Fruit fly (Drosophila melanogaster) whole organism, embryonic: Measurements from ENCODE around the gene CG15764.
A peak's percentile ranks its signal among the peaks of the same experiment; 100 is the strongest.

Experiments used
- Atf-2 ChIP-seq: fragments of 200-800 bp; sonication (Bioruptor generic); optimal IDR thresholded peaks from 2 replicates; lab custom pipeline; 2016; ENCODE audit warnings: missing biosample characterization, missing genetic modification characterization
- Awh ChIP-seq: fragments of 200-800 bp; sonication (Bioruptor generic); IDR thresholded peaks from 2 replicates; pipeline ENCODE4, ENCODE4 v1.3.6; 2022; ENCODE audit warnings: missing biosample characterization, missing genetic modification characterization
- Bgb ChIP-seq: fragments of 200-800 bp; sonication (Bioruptor generic); IDR thresholded peaks from 2 replicates; pipeline ENCODE4 v1.3.6; 2022; ENCODE audit warnings: missing biosample characterization, missing genetic modification characterization; ENCODE audit not compliant: partially characterized antibody
- CG14014 ChIP-seq: fragments of 200-800 bp; sonication (Bioruptor generic); IDR thresholded peaks from 2 replicates; pipeline ENCODE4 v1.3.6; 2022; ENCODE audit warnings: missing biosample characterization, missing genetic modification characterization
- CG17829 ChIP-seq: fragments of 200-800 bp; optimal IDR thresholded peaks from 2 replicates; lab custom pipeline; 2019; ENCODE audit warnings: missing biosample characterization, mild to moderate bottlenecking, missing genetic modification characterization, moderate library complexity
- CG30403 ChIP-seq: fragments of 200-800 bp; sonication (Bioruptor generic); optimal IDR thresholded peaks from 3 replicates; lab custom pipeline; 2016; ENCODE audit warnings: missing biosample characterization, missing genetic modification characterization
- CG31224 ChIP-seq: fragments of 200-800 bp; sonication (Bioruptor generic); IDR thresholded peaks from 2 replicates; pipeline ENCODE4 v1.3.6; 2022; ENCODE audit warnings: missing biosample characterization, missing genetic modification characterization
- CG31388 ChIP-seq: fragments of 200-800 bp; sonication (Bioruptor generic); optimal IDR thresholded peaks from 2 replicates; lab custom pipeline; 2016; ENCODE audit warnings: missing biosample characterization, missing genetic modification characterization
- CG32532 ChIP-seq: fragments of 200-800 bp; sonication (Bioruptor generic); IDR thresholded peaks from 2 replicates; pipeline ENCODE4 v1.3.6; 2022; ENCODE audit warnings: missing biosample characterization, missing genetic modification characterization
- CG33557 ChIP-seq: fragments of 200-800 bp; sonication (Bioruptor generic); optimal IDR thresholded peaks from 2 replicates; lab custom pipeline; 2019; ENCODE audit warnings: missing biosample characterization, mild to moderate bottlenecking, missing genetic modification characterization, moderate library complexity
- CG4820 ChIP-seq: fragments of 200-800 bp; sonication (Bioruptor generic); optimal IDR thresholded peaks from 3 replicates; lab custom pipeline; 2016; ENCODE audit warnings: missing biosample characterization, missing genetic modification characterization
- CG6689 ChIP-seq: fragments of 200-800 bp; sonication (Bioruptor generic); IDR thresholded peaks from 2 replicates; pipeline ENCODE4 v1.3.6; 2022; ENCODE audit warnings: missing biosample characterization, missing genetic modification characterization
- CG7271 ChIP-seq: fragments of 200-800 bp; sonication (Bioruptor generic); optimal IDR thresholded peaks from 2 replicates; lab custom pipeline; 2018; ENCODE audit warnings: missing biosample characterization, mild to moderate bottlenecking, missing genetic modification characterization, moderate library complexity
- CG7963 ChIP-seq: fragments of 200-800 bp; sonication (Bioruptor generic); IDR thresholded peaks from 3 replicates; pipeline ENCODE4 v1.3.6; 2022; ENCODE audit warnings: missing biosample characterization, missing genetic modification characterization; ENCODE audit not compliant: partially characterized antibody
- CG8478 ChIP-seq: fragments of >200 bp; optimal IDR thresholded peaks from 2 replicates; lab custom pipeline; 2018
- CG8765 ChIP-seq: fragments of 200-800 bp; sonication (Bioruptor generic); IDR thresholded peaks from 2 replicates; pipeline ENCODE4 v1.3.6; 2022; ENCODE audit warnings: missing biosample characterization, missing genetic modification characterization
- CoRest ChIP-seq: fragments of 200-800 bp; sonication (Bioruptor generic); optimal IDR thresholded peaks from 3 replicates; lab custom pipeline; 2018; ENCODE audit warnings: missing biosample characterization, mild to moderate bottlenecking, missing genetic modification characterization, moderate library complexity
- Dek ChIP-seq: fragments of 200-800 bp; sonication (Bioruptor generic); optimal IDR thresholded peaks from 3 replicates; lab custom pipeline; 2019; ENCODE audit warnings: missing biosample characterization, mild to moderate bottlenecking, missing genetic modification characterization, moderate library complexity
- E2f1 ChIP-seq: fragments of 200-800 bp; sonication (Bioruptor generic); IDR thresholded peaks from 2 replicates; pipeline ENCODE4 v1.3.6; 2022; ENCODE audit warnings: missing biosample characterization, missing genetic modification characterization
- Ets65A ChIP-seq: fragments of 200-800 bp; sonication (Bioruptor generic); peaks from one replicate; lab custom pipeline; 2016; ENCODE audit warnings: missing biosample characterization, missing genetic modification characterization
- Ets97D ChIP-seq: fragments of 200-800 bp; sonication (Bioruptor generic); optimal IDR thresholded peaks from 3 replicates; lab custom pipeline; 2016; ENCODE audit warnings: missing biosample characterization, missing genetic modification characterization
- H2.0 ChIP-seq: fragments of 200-800 bp; sonication (Bioruptor generic); IDR thresholded peaks from 2 replicates; pipeline ENCODE4 v1.3.6; 2022; ENCODE audit warnings: missing biosample characterization, missing genetic modification characterization
- Hey ChIP-seq: fragments of 200-800 bp; sonication (Bioruptor generic); optimal IDR thresholded peaks from 3 replicates; lab custom pipeline; 2018; ENCODE audit warnings: missing biosample characterization, mild to moderate bottlenecking, missing genetic modification characterization
- Neu2 ChIP-seq: fragments of 200-800 bp; sonication (Bioruptor generic); optimal IDR thresholded peaks from 3 replicates; lab custom pipeline; 2016; ENCODE audit warnings: missing biosample characterization, missing genetic modification characterization, borderline replicate concordance
- Nf-YB ChIP-seq: fragments of 200-800 bp; sonication (Bioruptor generic); optimal IDR thresholded peaks from 3 replicates; lab custom pipeline; 2019; ENCODE audit warnings: missing biosample characterization, mild to moderate bottlenecking, missing genetic modification characterization, moderate library complexity
- Side ChIP-seq: fragments of 200-800 bp; sonication (Bioruptor generic); optimal IDR thresholded peaks from 2 replicates; lab custom pipeline; 2016; ENCODE audit warnings: missing biosample characterization, missing genetic modification characterization
- Six4 ChIP-seq: fragments of 200-800 bp; sonication (Bioruptor generic); optimal IDR thresholded peaks from 2 replicates; lab custom pipeline; 2016; ENCODE audit warnings: missing biosample characterization, missing genetic modification characterization
- Sry-δ ChIP-seq: fragments of 200-800 bp; sonication (Bioruptor generic); optimal IDR thresholded peaks from 2 replicates; lab custom pipeline; 2016; ENCODE audit warnings: missing biosample characterization, missing genetic modification characterization
- Trl ChIP-seq, 3 experiments: fragments of >200 bp in 2 of 3; fragments of 200-800 bp in 1 of 3; sonication (Bioruptor generic) in 1 of 3; optimal IDR thresholded peaks; 2 replicates in 1 of 3; 3 replicates in 2 of 3; lab custom pipeline; 2016 to 2017; ENCODE audit warnings: missing biosample characterization in 1 of 3, missing genetic modification characterization in 1 of 3
- Usf ChIP-seq: fragments of 200-800 bp; sonication (Bioruptor generic); optimal IDR thresholded peaks from 2 replicates; lab custom pipeline; 2017; ENCODE audit warnings: missing genotype, missing biosample characterization, missing genetic modification characterization
- chinmo ChIP-seq: fragments of 200-800 bp; sonication (Bioruptor generic); IDR thresholded peaks from 4 replicates; pipeline ENCODE4 v1.3.6; 2022; ENCODE audit warnings: missing biosample characterization, missing genetic modification characterization; ENCODE audit not compliant: partially characterized antibody
- corto ChIP-seq: fragments of 200-800 bp; sonication (Bioruptor generic); optimal IDR thresholded peaks from 2 replicates; lab custom pipeline; 2016; ENCODE audit warnings: missing biosample characterization, mild to moderate bottlenecking, missing genetic modification characterization, moderate library complexity
- eve ChIP-seq, 2 experiments: fragments of >200 bp; optimal IDR thresholded peaks; 2 replicates each; lab custom pipeline; 2017; ENCODE audit warnings: missing biosample characterization in 2 of 2, missing genetic modification characterization in 2 of 2
- fd102C ChIP-seq: fragments of 200-800 bp; sonication (Bioruptor generic); optimal IDR thresholded peaks from 2 replicates; lab custom pipeline; 2018; ENCODE audit warnings: missing biosample characterization, mild to moderate bottlenecking, missing genetic modification characterization, moderate library complexity
- fru ChIP-seq: fragments of >200 bp; optimal IDR thresholded peaks from 2 replicates; lab custom pipeline; 2017
- grau ChIP-seq: fragments of 200-800 bp; optimal IDR thresholded peaks from 3 replicates; lab custom pipeline; 2019; ENCODE audit warnings: missing biosample characterization, mild to moderate bottlenecking, missing genetic modification characterization, moderate library complexity
- jing ChIP-seq: fragments of 200-800 bp; sonication (Bioruptor generic); optimal IDR thresholded peaks from 2 replicates; lab custom pipeline; 2018; ENCODE audit warnings: missing biosample characterization, mild to moderate bottlenecking, missing genetic modification characterization
- kni ChIP-seq: fragments of 200-800 bp; sonication (Bioruptor generic); optimal IDR thresholded peaks from 3 replicates; lab custom pipeline; 2017; ENCODE audit warnings: mild to moderate bottlenecking, missing biosample characterization, missing genetic modification reagents, missing genetic modification characterization
- lilli ChIP-seq: fragments of 200-800 bp; sonication (Bioruptor generic); optimal IDR thresholded peaks from 3 replicates; lab custom pipeline; 2016; ENCODE audit warnings: missing biosample characterization, missing genetic modification characterization
- lov ChIP-seq, 2 experiments: fragments of 200-800 bp in 1 of 2; fragments of >200 bp in 1 of 2; sonication (Bioruptor generic) in 1 of 2; IDR thresholded peaks in 1 of 2; optimal IDR thresholded peaks in 1 of 2; 2 replicates in 1 of 2; 3 replicates in 1 of 2; pipeline versions ENCODE4 v1.3.6 to Lab custom; 2017 to 2022; ENCODE audit warnings: missing biosample characterization in 1 of 2, missing genetic modification characterization in 1 of 2
- mam ChIP-seq: fragments of 200-800 bp; sonication (Bioruptor generic); optimal IDR thresholded peaks from 3 replicates; lab custom pipeline; 2016; ENCODE audit warnings: missing biosample characterization, missing genetic modification characterization
- nerfin-2 ChIP-seq: fragments of 200-800 bp; sonication (Bioruptor generic); IDR thresholded peaks from 2 replicates; pipeline ENCODE4 v1.3.6; 2022; ENCODE audit warnings: missing biosample characterization, missing genetic modification characterization; ENCODE audit not compliant: partially characterized antibody
- pan ChIP-seq, 4 experiments: fragments of >200 bp in 3 of 4; fragments of 200-800 bp in 1 of 4; sonication (Bioruptor generic) in 1 of 4; optimal IDR thresholded peaks in 3 of 4; IDR thresholded peaks in 1 of 4; 2 replicates each; pipeline versions ENCODE4 v1.3.6 to Lab custom; 2017 to 2022; ENCODE audit warnings: missing biosample characterization in 2 of 4, missing genetic modification characterization in 2 of 4, mixed read lengths in 1 of 4
- pb ChIP-seq: fragments of 200-800 bp; sonication (Bioruptor generic); optimal IDR thresholded peaks from 3 replicates; lab custom pipeline; 2016; ENCODE audit warnings: missing biosample characterization, missing genetic modification characterization
- repo ChIP-seq: fragments of 200-800 bp; sonication (Bioruptor generic); optimal IDR thresholded peaks from 2 replicates; lab custom pipeline; 2016; ENCODE audit warnings: missing biosample characterization, missing genetic modification characterization
- sens-2 ChIP-seq: fragments of 200-800 bp; sonication (Bioruptor generic); IDR thresholded peaks from 2 replicates; pipeline ENCODE4 v1.3.6; 2022; ENCODE audit warnings: missing biosample characterization, missing genetic modification characterization
- sima ChIP-seq: fragments of 200-800 bp; sonication (Bioruptor generic); optimal IDR thresholded peaks from 2 replicates; lab custom pipeline; 2016; ENCODE audit warnings: missing biosample characterization, missing genetic modification characterization
- usp ChIP-seq: fragments of >200 bp; optimal IDR thresholded peaks from 2 replicates; lab custom pipeline; 2017; ENCODE audit warnings: missing biosample characterization, missing genetic modification characterization
- wek ChIP-seq: fragments of 200-800 bp; sonication (Bioruptor generic); optimal IDR thresholded peaks from 3 replicates; lab custom pipeline; 2018; ENCODE audit warnings: missing biosample characterization, mild to moderate bottlenecking, missing genetic modification characterization, moderate library complexity
- wor ChIP-seq: fragments of 200-800 bp; sonication (Bioruptor generic); IDR thresholded peaks from 2 replicates; pipeline ENCODE4 v1.3.6; 2022; ENCODE audit warnings: missing biosample characterization, missing genetic modification characterization
- zfh2 ChIP-seq: fragments of 200-800 bp; sonication (Bioruptor generic); optimal IDR thresholded peaks from 2 replicates; lab custom pipeline; 2016; ENCODE audit warnings: missing biosample characterization, missing genetic modification characterization

The CG15764 gene

DNA sequence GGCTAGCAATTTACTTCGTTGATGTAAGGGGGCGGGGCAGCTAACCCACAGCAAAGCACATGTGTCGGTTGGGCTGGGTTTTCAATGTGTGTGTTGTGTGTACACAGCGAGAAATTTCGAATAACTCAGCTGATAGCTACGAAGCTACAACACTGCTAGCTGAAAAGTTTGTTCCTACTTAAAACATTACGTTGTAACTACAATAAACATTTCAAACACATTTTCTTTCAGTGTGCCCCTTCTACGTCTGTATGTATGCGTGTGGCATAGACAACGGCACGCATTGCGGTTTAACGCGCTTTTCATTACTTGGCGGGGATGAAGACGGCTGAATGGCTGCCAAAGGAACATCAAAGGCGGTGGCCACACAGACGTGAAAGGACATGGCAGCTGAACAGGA lies 21.4 kb upstream of the CG15764 start (continued):
- TF ChIP-seq kni (GFP tag; lab: Kevin White, UChicago) (no peak), CG4820 (no peak), H2.0 (GFP tag; lab: Robert Waterston, UW) (no peak), nerfin-2 (no peak), CG8765 (no peak), Usf (GFP tag; lab: Kevin White, UChicago) (no peak), eve (GFP tag; optimal IDR thresholded peaks at IDR 0.05; lab: Kevin White, UChicago) (no peak), CG8478 (no peak), CG6689 (GFP tag; lab: Robert Waterston, UW) (peak; percentile 32; the same call in 1 of the 2 replicates), CoRest (tag; lab: Kevin White, UChicago) (no peak), jing (no peak), Nf-YB (GFP tag; lab: Kevin White, UChicago) (no peak), CG7963 (GFP tag; lab: Robert Waterston, UW) (no peak), usp (GFP tag; lab: Kevin White, UChicago) (no peak), CG17829 (no peak), Ets65A (peak; percentile 23), Side (GFP tag; lab: Kevin White, UChicago) (no peak), pan (optimal IDR thresholded peaks at IDR 0.05; lab: Kevin White, UChicago) (no peak), pan (GFP tag; optimal IDR thresholded peaks at IDR 0.05 in 1 of 2, IDR thresholded peaks at IDR 0.05 in 1 of 2) (peak in 1 of 2 experiments; percentile 51), sima (GFP tag; lab: Kevin White, UChicago) (no peak), Dek (tag; lab: Kevin White, UChicago) (no peak), lov (optimal IDR thresholded peaks at IDR 0.05; lab: Kevin White, UChicago) (no peak), lov (GFP tag; IDR thresholded peaks at IDR 0.05; lab: Robert Waterston, UW) (no peak), wek (GFP tag; lab: Kevin White, UChicago) (no peak), CG31388 (GFP tag; lab: Kevin White, UChicago) (no peak), E2f1 (peak; percentile 42; the same call in 1 of the 2 replicates), CG31224 (GFP tag; lab: Robert Waterston, UW) (no peak), Atf-2 (GFP tag; lab: Kevin White, UChicago) (no peak), Neu2 (GFP tag; lab: Kevin White, UChicago) (no peak), Trl (optimal IDR thresholded peaks at IDR 0.05; lab: Kevin White, UChicago) (no peak), Trl (GFP tag; optimal IDR thresholded peaks at IDR 0.05; lab: Kevin White, UChicago) (no peak), sens-2 (GFP tag; lab: Robert Waterston, UW) (no peak), Sry-δ (no peak), Bgb (GFP tag; lab: Robert Waterston, UW) (no peak), Hey (tag; lab: Kevin White, UChicago) (no peak), CG30403 (no peak), fru (lab: Kevin White, UChicago) (no peak), Awh (GFP tag; lab: Robert Waterston, UW) (no peak), Six4 (GFP tag; lab: Kevin White, UChicago) (no peak), fd102C (GFP tag; lab: Kevin White, UChicago) (no peak), CG14014 (0 out of 2 replicates have a peak, but pooled peaks have one; percentile 43), corto (GFP tag; lab: Kevin White, UChicago) (no peak), CG7271 (no peak), Ets97D (GFP tag; lab: Kevin White, UChicago) (no peak), chinmo (GFP tag; lab: Robert Waterston, UW) (no peak), CG32532 (GFP tag; lab: Robert Waterston, UW) (peak; percentile 45), wor (GFP tag; lab: Robert Waterston, UW) (no peak), zfh2 (GFP tag; lab: Kevin White, UChicago) (no peak), repo (GFP tag; lab: Kevin White, UChicago) (no peak), pb (GFP tag; lab: Kevin White, UChicago) (no peak), CG33557 (GFP tag; lab: Kevin White, UChicago) (no peak), lilli (GFP tag; lab: Kevin White, UChicago) (peak; percentile 35), grau (tag; lab: Kevin White, UChicago) (peak; percentile 37), mam (GFP tag; lab: Kevin White, UChicago) (peak; percentile 34)
